Worm (Caenorhabditis elegans): ENCODE results near the gene C13E3.1.

DNA sequence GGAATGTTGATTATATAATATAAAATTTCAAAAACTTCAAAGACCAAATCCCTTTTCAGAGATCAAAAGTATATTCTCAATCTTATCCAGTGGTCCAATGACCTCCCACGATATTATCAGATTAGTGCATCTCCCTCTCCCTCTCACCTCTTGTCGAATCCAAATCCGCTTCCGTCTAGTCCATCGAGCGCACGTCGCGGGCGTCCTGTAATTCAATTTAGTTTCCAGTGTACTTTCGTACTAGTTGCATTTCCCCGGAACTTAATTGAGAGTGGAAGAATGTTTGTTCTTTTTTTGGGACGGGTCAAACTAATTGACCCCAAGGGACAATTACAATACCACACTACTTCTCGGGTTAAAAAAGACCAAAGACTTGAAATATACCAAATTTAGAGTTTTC, 25.9 kb downstream of the C13E3.1 start:
- TF ChIP-seq lin-1 (GFP tag; IDR thresholded peaks at IDR 0.05) (no peak), pha-4 (GFP tag; IDR thresholded peaks at IDR 0.05) (no peak), pha-4 (tag; optimal IDR thresholded peaks at IDR 0.05) (no peak), mdl-1 (tag; optimal IDR thresholded peaks at IDR 0.05) (no peak), aly-2 (tag; optimal IDR thresholded peaks at IDR 0.05) (no peak), T20F7.1 (GFP tag; optimal IDR thresholded peaks at IDR 0.05) (no peak), ceh-20 (GFP tag; IDR thresholded peaks at IDR 0.05) (no peak), dpl-1 (GFP tag; optimal IDR thresholded peaks at IDR 0.05) (no peak), Y5F2A.4 (GFP tag; optimal IDR thresholded peaks at IDR 0.05) (no peak), ama-1 (optimal IDR thresholded peaks at IDR 0.05) (no peak), lsy-2 (tag; optimal IDR thresholded peaks at IDR 0.05) (peak in 1 of 2 experiments; percentile 5)
